Worm (Caenorhabditis elegans): ENCODE results near the gene Y66D12A.7.

DNA sequence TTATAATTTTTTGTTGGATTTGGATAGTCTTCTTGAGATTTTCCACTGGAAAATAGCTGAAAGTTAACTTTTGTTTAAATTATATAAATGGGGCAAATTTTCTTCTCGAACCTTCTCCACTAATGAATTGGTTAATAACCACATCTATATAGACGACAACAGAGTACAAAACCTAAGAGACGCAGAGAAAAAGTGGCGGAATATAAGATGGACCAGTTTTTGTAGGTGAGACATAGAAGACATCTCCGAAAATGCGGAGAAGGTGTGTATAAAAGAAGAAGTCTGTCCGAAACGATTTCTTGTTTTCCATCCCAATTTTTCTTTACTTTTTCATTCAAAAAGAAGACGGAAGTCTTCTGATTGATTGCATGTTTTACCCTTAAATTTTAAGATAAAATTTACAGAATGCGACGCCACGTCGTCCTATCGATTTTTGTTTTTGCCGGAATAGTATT is 44.6 kb upstream of the Y66D12A.7 start, which contains the start of gene gly-8:
- no peak for TF ChIP-seq W03F9.2 (tag; optimal IDR thresholded peaks at IDR 0.05)
- TF ChIP-seq him-1 (tag; optimal IDR thresholded peaks at IDR 0.05): no peak
